Fruit fly (Drosophila melanogaster) whole organism, embryonic: ENCODE data around the gene AstC.

ENCODE experiments used
- CG10366 ChIP-seq: fragments of 200-800 bp; sonication (Bioruptor generic); IDR thresholded peaks from 2 replicates; pipeline ENCODE4 v1.3.6; 2022; ENCODE audit warnings: missing biosample characterization, missing genetic modification characterization
- CG11696 ChIP-seq: fragments of 200-800 bp; sonication (Bioruptor generic); IDR thresholded peaks from 2 replicates; pipeline ENCODE4 v1.3.6; 2022; ENCODE audit warnings: missing biosample characterization, missing genetic modification characterization
- CG4282 ChIP-seq: fragments of 200-800 bp; sonication (Bioruptor generic); optimal IDR thresholded peaks from 2 replicates; lab custom pipeline; 2016; ENCODE audit warnings: missing biosample characterization, missing genetic modification characterization
- CG8388 ChIP-seq: fragments of 200-800 bp; sonication (Bioruptor generic); optimal IDR thresholded peaks from 2 replicates; lab custom pipeline; 2019; ENCODE audit warnings: missing biosample characterization, mild to moderate bottlenecking, missing genetic modification characterization, moderate library complexity
- CG8478 ChIP-seq: fragments of >200 bp; optimal IDR thresholded peaks from 2 replicates; lab custom pipeline; 2018
- CG8944 ChIP-seq: fragments of 200-800 bp; sonication (Bioruptor generic); optimal IDR thresholded peaks from 3 replicates; lab custom pipeline; 2016; ENCODE audit warnings: missing biosample characterization, missing genetic modification characterization
- dati ChIP-seq: fragments of 200-800 bp; sonication (Bioruptor generic); IDR thresholded peaks from 2 replicates; pipeline ENCODE4 v1.3.6; 2022; ENCODE audit warnings: missing biosample characterization, missing genetic modification characterization
- gsb-n ChIP-seq: fragments of 200-800 bp; sonication (Bioruptor generic); optimal IDR thresholded peaks from 3 replicates; lab custom pipeline; 2018; ENCODE audit warnings: missing biosample characterization, mild to moderate bottlenecking, missing genetic modification characterization
- jing ChIP-seq: fragments of 200-800 bp; sonication (Bioruptor generic); optimal IDR thresholded peaks from 2 replicates; lab custom pipeline; 2018; ENCODE audit warnings: missing biosample characterization, mild to moderate bottlenecking, missing genetic modification characterization
- nmo ChIP-seq: fragments of 200-800 bp; sonication (Bioruptor generic); optimal IDR thresholded peaks from 2 replicates; lab custom pipeline; 2018; ENCODE audit warnings: missing biosample characterization, mild to moderate bottlenecking, missing genetic modification characterization, moderate library complexity
- stc ChIP-seq: fragments of 200-800 bp; sonication (Bioruptor generic); IDR thresholded peaks from 2 replicates; pipeline ENCODE4 v1.3.6; 2022; ENCODE audit warnings: missing biosample characterization, missing genetic modification characterization
- vvl ChIP-seq: fragments of 200-800 bp; sonication (Bioruptor generic); IDR thresholded peaks from 2 replicates; pipeline ENCODE4 v1.3.6; 2022; ENCODE audit warnings: missing biosample characterization, missing genetic modification characterization

dm6 chr2L:11072880-11073279 lies 8.3 kb downstream of the AstC start:
- TF ChIP-seq CG8478 = no peak
- no peak for TF ChIP-seq gsb-n (tag; lab: Kevin White, UChicago)
- no peak for TF ChIP-seq CG8388
- no peak for TF ChIP-seq CG8944 (GFP tag; lab: Kevin White, UChicago)
- TF ChIP-seq vvl (GFP tag; lab: Robert Waterston, UW) = no peak
- no peak for TF ChIP-seq jing (GFP tag; lab: Kevin White, UChicago)
- TF ChIP-seq stc (GFP tag; lab: Robert Waterston, UW) = no peak
- no peak for TF ChIP-seq CG10366
- no peak for TF ChIP-seq nmo (GFP tag; lab: Kevin White, UChicago)
- TF ChIP-seq dati = no peak
- no peak for TF ChIP-seq CG11696
- TF ChIP-seq CG4282 (GFP tag; lab: Kevin White, UChicago) = no peak
